Worm (Caenorhabditis elegans) whole organism, L2 larva: Measurements from ENCODE around the gene srj-40.

Experiments used
- egl-27 ChIP-seq: sonication (generic microtip); optimal IDR thresholded peaks from 3 replicates; lab custom pipeline; 2017; ENCODE audit warnings: missing biosample characterization, missing genetic modification reagents, missing genetic modification characterization
- sma-3 ChIP-seq: sonication (generic microtip); optimal IDR thresholded peaks from 2 replicates; lab custom pipeline; 2016; ENCODE audit warnings: missing genetic modification reagents, missing genetic modification characterization, missing compliant biosample characterization
- unc-62 ChIP-seq: fragments of 150-350 bp; optimal IDR thresholded peaks from 2 replicates; lab custom pipeline; 2014; ENCODE audit warnings: missing biosample characterization, missing genetic modification reagents, missing genetic modification characterization

DNA sequence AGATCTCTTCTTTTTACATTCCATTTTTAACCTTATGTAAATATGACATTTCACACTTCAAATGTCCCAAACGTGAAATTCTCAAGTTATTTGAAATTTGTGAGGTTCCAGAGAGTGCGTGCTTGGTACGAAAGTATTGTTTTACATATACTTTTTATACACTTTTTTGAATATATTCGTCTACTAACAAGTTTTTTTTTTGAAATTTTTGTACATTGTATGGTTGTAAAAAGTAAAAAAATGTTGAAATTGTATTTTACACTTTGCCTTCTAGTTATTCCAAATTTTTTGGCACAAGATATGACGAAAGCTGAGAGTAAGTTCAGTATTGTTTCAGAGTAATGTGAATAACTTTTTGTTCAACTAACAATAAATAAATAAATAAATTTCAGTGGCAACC lies 33.1 kb downstream of the srj-40 start, which contains the start of gene lgc-1:
- no peak for TF ChIP-seq unc-62
- TF ChIP-seq egl-27 = no peak
- TF ChIP-seq sma-3 = no peak
